Fruit fly (Drosophila melanogaster): ENCODE data around the gene Syx7.

DNA sequence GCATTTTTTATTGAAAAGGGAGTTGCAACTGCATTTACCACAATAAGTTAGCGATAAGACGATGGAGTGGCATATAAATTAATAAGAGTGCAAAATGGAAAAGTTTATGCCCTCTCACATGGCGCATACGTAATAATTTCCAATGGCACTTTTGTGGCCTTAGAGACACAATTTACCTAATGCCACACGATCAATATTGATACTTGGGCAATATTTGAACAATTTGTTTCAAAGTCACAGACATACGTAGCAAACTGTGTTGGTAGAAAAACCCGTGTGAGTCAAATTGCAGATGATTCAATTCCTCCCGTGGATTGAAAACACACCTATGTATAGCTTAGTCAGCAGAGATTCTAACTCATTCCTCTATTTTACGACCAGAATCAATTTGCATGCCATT, 33.5 kb upstream of the Syx7 start:
- TF ChIP-seq Sox102F (GFP tag; optimal IDR thresholded peaks at IDR 0.05) (no peak), Lpt (GFP tag; optimal IDR thresholded peaks at IDR 0.05) (no peak), ss (GFP tag; optimal IDR thresholded peaks at IDR 0.05) (no peak), CG9139 (GFP tag; optimal IDR thresholded peaks at IDR 0.05) (no peak), Ets21C (GFP tag; optimal IDR thresholded peaks at IDR 0.05) (no peak), CG6808 (GFP tag; optimal IDR thresholded peaks at IDR 0.05) (no peak), Met (GFP tag; optimal IDR thresholded peaks at IDR 0.05) (no peak), OdsH (GFP tag; optimal IDR thresholded peaks at IDR 0.05) (no peak), CG6276 (GFP tag; optimal IDR thresholded peaks at IDR 0.05) (no peak), Eip93F (GFP tag; optimal IDR thresholded peaks at IDR 0.05) (no peak), CG32006 (GFP tag; optimal IDR thresholded peaks at IDR 0.05) (no peak)

Measured in whole organism, prepupa.